Worm (Caenorhabditis elegans): ENCODE data around the gene F39G3.2.

- no peak for TF ChIP-seq ceh-13 (GFP tag; optimal IDR thresholded peaks at IDR 0.05)
- no peak for TF ChIP-seq aly-1 (tag; optimal IDR thresholded peaks at IDR 0.05)
- no peak for TF ChIP-seq ama-1 (optimal IDR thresholded peaks at IDR 0.05)
- no peak for TF ChIP-seq sea-1 (GFP tag; conservative IDR thresholded peaks at IDR 0.05)
- no peak for TF ChIP-seq F13C5.2 (tag; optimal IDR thresholded peaks at IDR 0.05)
- TF ChIP-seq hmbx-1 (tag; optimal IDR thresholded peaks at IDR 0.05) = no peak
- TF ChIP-seq tbx-11 (GFP tag; IDR thresholded peaks at IDR 0.05) = no peak
- TF ChIP-seq tbx-37 (GFP tag; conservative IDR thresholded peaks at IDR 0.05) = no peak
- TF ChIP-seq flt-1 (GFP tag; IDR thresholded peaks at IDR 0.05) = no peak
- no peak for TF ChIP-seq ets-7 (tag; optimal IDR thresholded peaks at IDR 0.05)
- TF ChIP-seq hmg-4 (GFP tag; optimal IDR thresholded peaks at IDR 0.05) = no peak
- no peak for TF ChIP-seq scrt-1 (GFP tag; IDR thresholded peaks at IDR 0.05)
- no peak for TF ChIP-seq hnd-1 (tag; optimal IDR thresholded peaks at IDR 0.05)
Measured at ce11 chrV:4766501-4766900, 28.9 kb downstream of the F39G3.2 start, which contains the start of gene C18G1.8.
